Fruit fly (Drosophila melanogaster) whole organism, prepupa: ENCODE data around the gene CG11555.

Source experiments
- CG10669 ChIP-seq: fragments of 200-800 bp; sonication (Bioruptor generic); optimal IDR thresholded peaks from 3 replicates; lab custom pipeline; 2018; ENCODE audit warnings: missing biosample characterization, mild to moderate bottlenecking, missing genetic modification characterization, moderate library complexity
- CG1621 ChIP-seq: fragments of 200-800 bp; sonication (Bioruptor generic); optimal IDR thresholded peaks from 3 replicates; lab custom pipeline; 2018; ENCODE audit warnings: missing biosample characterization, mild to moderate bottlenecking, missing genetic modification characterization
- CG16779 ChIP-seq: fragments of 200-800 bp; sonication (Bioruptor generic); optimal IDR thresholded peaks from 3 replicates; lab custom pipeline; 2017; ENCODE audit warnings: missing biosample characterization, mild to moderate bottlenecking, missing genetic modification characterization
- CG6792 ChIP-seq: fragments of 200-800 bp; sonication (Bioruptor generic); optimal IDR thresholded peaks from 3 replicates; lab custom pipeline; 2016; ENCODE audit warnings: missing biosample characterization, missing genetic modification characterization
- CG6808 ChIP-seq: fragments of 200-800 bp; sonication (Bioruptor generic); optimal IDR thresholded peaks from 3 replicates; lab custom pipeline; 2017; ENCODE audit warnings: missing biosample characterization, missing genetic modification characterization, mild to moderate bottlenecking, moderate library complexity, missing genetic modification reagents
- Gug ChIP-seq: fragments of 200-800 bp; sonication (Bioruptor generic); IDR thresholded peaks from 2 replicates; pipeline ENCODE4 v1.3.6; 2022; ENCODE audit warnings: missing biosample characterization, missing genetic modification characterization
- Lpt ChIP-seq: fragments of 200-800 bp; sonication (Bioruptor generic); optimal IDR thresholded peaks from 3 replicates; lab custom pipeline; 2016; ENCODE audit warnings: missing biosample characterization, missing genetic modification characterization
- Sox102F ChIP-seq: fragments of 200-800 bp; sonication (Bioruptor generic); optimal IDR thresholded peaks from 2 replicates; lab custom pipeline; 2016; ENCODE audit warnings: missing biosample characterization, mild to moderate bottlenecking, missing genetic modification characterization
- pdm3 ChIP-seq: fragments of 200-800 bp; sonication (Bioruptor generic); optimal IDR thresholded peaks from 3 replicates; lab custom pipeline; 2016; ENCODE audit warnings: missing biosample characterization, missing genetic modification characterization

DNA sequence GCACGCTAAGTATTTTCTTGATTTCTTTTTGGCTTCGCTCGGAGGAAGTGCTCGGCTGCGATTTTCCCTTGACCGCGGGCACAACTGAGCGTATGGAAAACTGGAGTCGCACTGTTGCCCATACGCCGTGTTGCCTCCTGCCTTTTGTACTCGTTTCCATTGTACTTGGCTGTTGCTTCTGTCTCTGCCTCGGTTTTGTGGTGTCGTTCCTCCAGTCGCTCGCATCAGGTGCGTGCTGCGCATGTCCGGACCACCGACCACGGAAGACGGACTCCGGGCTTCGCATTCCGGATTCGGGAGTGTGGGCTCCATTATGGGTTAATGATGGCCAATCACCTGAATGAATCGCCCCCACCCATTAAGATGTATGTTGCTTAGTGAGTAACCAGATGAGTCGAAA, 18.0 kb downstream of the CG11555 start, which contains the start of gene CG3625:
- no peak for TF ChIP-seq CG16779 (tag; lab: Kevin White, UChicago)
- TF ChIP-seq pdm3 (GFP tag; lab: Kevin White, UChicago), result no peak
- no peak for TF ChIP-seq Lpt (GFP tag; lab: Kevin White, UChicago)
- TF ChIP-seq CG10669 (GFP tag; lab: Kevin White, UChicago), result no peak
- TF ChIP-seq Sox102F, result no peak
- TF ChIP-seq Gug (GFP tag; lab: Robert Waterston, UW), result no peak
- no peak for TF ChIP-seq CG1621 (tag; lab: Kevin White, UChicago)
- TF ChIP-seq CG6808 (GFP tag; lab: Kevin White, UChicago), result no peak
- no peak for TF ChIP-seq CG6792
